Worm (Caenorhabditis elegans) whole organism, L3 larva: ENCODE measurements around the gene tag-321.

Source experiments
- R02D3.7 ChIP-seq: fragments of 150-350 bp; optimal IDR thresholded peaks from 2 replicates; lab custom pipeline; 2014; ENCODE audit warnings: missing biosample characterization, missing genetic modification characterization
- fkh-10 ChIP-seq: sonication (generic microtip); optimal IDR thresholded peaks from 2 replicates; lab custom pipeline; 2017; ENCODE audit warnings: missing biosample characterization, missing genetic modification reagents, missing genetic modification characterization
- fos-1 ChIP-seq: fragments of 150-350 bp; optimal IDR thresholded peaks from 2 replicates; lab custom pipeline; 2014; ENCODE audit warnings: missing biosample characterization, missing genetic modification characterization
- nhr-12 ChIP-seq: fragments of 150-350 bp; optimal IDR thresholded peaks from 2 replicates; lab custom pipeline; 2014; ENCODE audit warnings: missing biosample characterization, missing genetic modification characterization
- nhr-23 ChIP-seq: fragments of 150-350 bp; optimal IDR thresholded peaks from 2 replicates; lab custom pipeline; 2014; ENCODE audit warnings: missing biosample characterization, missing genetic modification reagents, missing genetic modification characterization
- snpc-4 ChIP-seq: fragments of 150-350 bp; optimal IDR thresholded peaks from 2 replicates; lab custom pipeline; 2014; ENCODE audit warnings: missing biosample characterization, missing genetic modification characterization

DNA sequence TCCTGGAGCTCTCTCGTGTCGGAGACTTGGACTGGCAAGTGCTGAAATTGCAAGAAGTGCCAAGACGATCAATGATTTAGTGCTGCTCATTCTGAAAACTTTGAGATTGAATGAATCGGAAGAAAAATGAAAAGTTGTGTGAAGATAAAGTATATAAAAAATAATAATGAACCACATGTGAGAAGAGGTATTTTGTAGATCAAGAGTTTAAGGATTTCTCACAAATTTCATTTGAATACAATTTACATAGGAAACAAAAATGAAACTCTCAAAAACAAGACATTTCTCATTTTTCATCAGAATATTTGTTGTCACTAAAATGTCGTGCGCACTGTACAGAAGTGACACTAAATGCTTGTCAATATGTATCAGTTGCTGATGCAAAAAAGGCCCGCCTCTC lies 38.9 kb upstream of the tag-321 start, which contains the start of gene T14A8.2:
- TF ChIP-seq snpc-4, result no peak
- TF ChIP-seq fos-1 (tag; lab: Kevin White, UChicago), result no peak
- TF ChIP-seq nhr-12, result no peak
- no peak for TF ChIP-seq R02D3.7 (tag; lab: Kevin White, UChicago)
- no peak for TF ChIP-seq nhr-23 (tag; lab: Kevin White, UChicago)
- no peak for TF ChIP-seq fkh-10 (GFP tag; lab: Kevin White, UChicago)
